Fruit fly (Drosophila melanogaster): ENCODE measurements around the gene CG9536.

The CG9536 gene

dm6 chr2L:6464780-6465179, 12.0 kb downstream of the CG9536 start (continued):
- TF ChIP-seq CG10431 (GFP tag; optimal IDR thresholded peaks at IDR 0.05) (no peak), ken (GFP tag; IDR thresholded peaks at IDR 0.05) (no peak), Ets65A (GFP tag) (no peak), yki (optimal IDR thresholded peaks at IDR 0.05) (no peak), CG10321 (GFP tag; IDR thresholded peaks at IDR 0.05) (no peak), NC2α (GFP tag; optimal IDR thresholded peaks at IDR 0.05) (no peak), tap (tag; optimal IDR thresholded peaks at IDR 0.05) (no peak), CG1529 (GFP tag; optimal IDR thresholded peaks at IDR 0.05) (no peak), lbe (GFP tag; optimal IDR thresholded peaks at IDR 0.05) (peak; percentile 32), exex (tag; optimal IDR thresholded peaks at IDR 0.05) (no peak)

dm6 chr2L:6464270-6464669, 12.5 kb downstream of the CG9536 start:
- TF ChIP-seq HLH3B (GFP tag; IDR thresholded peaks at IDR 0.05): peak; percentile 24; the same call in 1 of the 2 replicates
- peak; percentile 72 for TF ChIP-seq CG11696 (GFP tag; IDR thresholded peaks at IDR 0.05)
- peak; percentile 10 for TF ChIP-seq pros (GFP tag; optimal IDR thresholded peaks at IDR 0.05)
- peak; percentile 30 for TF ChIP-seq Ets65A (GFP tag)
- peak; percentile 49 for TF ChIP-seq Med (GFP tag)
- TF ChIP-seq Bdp1 (GFP tag; optimal IDR thresholded peaks at IDR 0.05): no peak
- TF ChIP-seq Dad (GFP tag; optimal IDR thresholded peaks at IDR 0.05): no peak
- peak; percentile 3 for TF ChIP-seq gem (tag; optimal IDR thresholded peaks at IDR 0.05)
- no peak for TF ChIP-seq CG15073 (GFP tag; optimal IDR thresholded peaks at IDR 0.05)
- TF ChIP-seq CG11695 (GFP tag; IDR thresholded peaks at IDR 0.05): peak; percentile 67
- TF ChIP-seq bsh (GFP tag; optimal IDR thresholded peaks at IDR 0.05): peak in 1 of 2 experiments; percentile 8
- TF ChIP-seq dmrt99B (tag; optimal IDR thresholded peaks at IDR 0.05): peak; percentile 50
- TF ChIP-seq unpg (GFP tag; optimal IDR thresholded peaks at IDR 0.05): peak; percentile 1
- no peak for TF ChIP-seq CG15479 (GFP tag; optimal IDR thresholded peaks at IDR 0.05)
- peak; percentile 79 for TF ChIP-seq grn (GFP tag; optimal IDR thresholded peaks at IDR 0.05)

dm6 chr2L:6463392-6463791, 13.4 kb downstream of the CG9536 start:
- TF ChIP-seq CG15479 (GFP tag; optimal IDR thresholded peaks at IDR 0.05) (peak; percentile 49), CG34422 (GFP tag; IDR thresholded peaks at IDR 0.05) (peak; percentile 18; the same call in 1 of the 3 replicates), sr (GFP tag; IDR thresholded peaks at IDR 0.05) (peak; percentile 34; the same call in 1 of the 3 replicates), sens (GFP tag) (peak; percentile 3), CG6272 (GFP tag; IDR thresholded peaks at IDR 0.05) (0 out of 2 replicates have a peak, but pooled peaks have one; percentile 12), repo (GFP tag; optimal IDR thresholded peaks at IDR 0.05) (no peak), ci (GFP tag; IDR thresholded peaks at IDR 0.05) (0 out of 3 replicates have a peak, but pooled peaks have one; percentile 55), ara (GFP tag; IDR thresholded peaks at IDR 0.05) (0 out of 2 replicates have a peak, but pooled peaks have one; percentile 10), Med (GFP tag) (peak; percentile 10), CG11456 (GFP tag; IDR thresholded peaks at IDR 0.05) (0 out of 3 replicates have a peak, but pooled peaks have one; percentile 8), CG8478 (optimal IDR thresholded peaks at IDR 0.05) (peak; percentile 66), CG32772 (GFP tag; IDR thresholded peaks at IDR 0.05) (no peak), Awh (GFP tag; IDR thresholded peaks at IDR 0.05) (peak; percentile 30; the same call in 1 of the 2 replicates), CG2889 (GFP tag; IDR thresholded peaks at IDR 0.05) (0 out of 3 replicates have a peak, but pooled peaks have one; percentile 14), danr (GFP tag; IDR thresholded peaks at IDR 0.05) (no peak), Drgx (GFP tag; IDR thresholded peaks at IDR 0.05) (peak; percentile 8; the same call in 1 of the 2 replicates), CG11093 (GFP tag; IDR thresholded peaks at IDR 0.05) (peak; percentile 38; the same call in 1 of the 3 replicates), prd (optimal IDR thresholded peaks at IDR 0.05) (no peak), prd (GFP tag; IDR thresholded peaks at IDR 0.05) (0 out of 3 replicates have a peak, but pooled peaks have one; percentile 24), Dip3 (GFP tag; optimal IDR thresholded peaks at IDR 0.05) (no peak)
